Worm (Caenorhabditis elegans) whole organism, mixed stage, embryonic: ENCODE measurements around the gene arrd-8.

Source experiments
- M03D4.4 ChIP-seq: sonication (generic microtip); optimal IDR thresholded peaks from 2 replicates; lab custom pipeline; 2017; ENCODE audit warnings: mild to moderate bottlenecking, missing genetic modification characterization, missing compliant biosample characterization
- bed-3 ChIP-seq: fragments of 200-800 bp; sonication (Bioruptor generic); optimal IDR thresholded peaks from 3 replicates; lab custom pipeline; 2018; ENCODE audit warnings: mild to moderate bottlenecking, missing genetic modification characterization, moderate library complexity, missing compliant biosample characterization
- blmp-1 ChIP-seq: fragments of 150-350 bp; optimal IDR thresholded peaks from 2 replicates; lab custom pipeline; 2014; ENCODE audit warnings: missing biosample characterization, missing genetic modification characterization
- ceh-39 ChIP-seq: fragments of 150-350 bp; optimal IDR thresholded peaks from 2 replicates; lab custom pipeline; 2014; ENCODE audit warnings: missing biosample characterization, missing genetic modification characterization
- ceh-43 ChIP-seq: fragments of 200-800 bp; sonication (Bioruptor generic); optimal IDR thresholded peaks from 2 replicates; lab custom pipeline; 2018; ENCODE audit warnings: mild to moderate bottlenecking, missing genetic modification characterization, moderate library complexity, missing compliant biosample characterization
- ceh-83 ChIP-seq: fragments of 200-800 bp; sonication (Bioruptor generic); optimal IDR thresholded peaks from 2 replicates; lab custom pipeline; 2018; ENCODE audit warnings: mild to moderate bottlenecking, missing genetic modification characterization, missing compliant biosample characterization
- ces-1 ChIP-seq: fragments of 150-350 bp; optimal IDR thresholded peaks from 2 replicates; lab custom pipeline; 2014; ENCODE audit warnings: missing biosample characterization, missing genetic modification reagents, missing genetic modification characterization
- cnd-1 ChIP-seq: fragments of 200-800 bp; sonication (Bioruptor generic); optimal IDR thresholded peaks from 2 replicates; lab custom pipeline; 2018; ENCODE audit warnings: mild to moderate bottlenecking, missing genetic modification characterization, missing compliant biosample characterization
- drap-1 ChIP-seq: fragments of 200-800 bp; sonication (Bioruptor generic); optimal IDR thresholded peaks from 3 replicates; lab custom pipeline; 2018; ENCODE audit warnings: mild to moderate bottlenecking, missing genetic modification characterization, missing compliant biosample characterization
- elt-1 ChIP-seq: sonication (generic microtip); optimal IDR thresholded peaks from 2 replicates; lab custom pipeline; 2017; ENCODE audit warnings: missing genetic modification characterization, mild to moderate bottlenecking, missing compliant biosample characterization, antibody characterized with exemption, moderate library complexity, borderline replicate concordance; ENCODE audit not compliant: insufficient read depth
- elt-3 ChIP-seq: fragments of 150-350 bp; optimal IDR thresholded peaks from 2 replicates; lab custom pipeline; 2014; ENCODE audit warnings: missing biosample characterization, missing genetic modification characterization
- flh-1 ChIP-seq: fragments of 200-800 bp; sonication (Bioruptor generic); optimal IDR thresholded peaks from 2 replicates; lab custom pipeline; 2018; ENCODE audit warnings: mild to moderate bottlenecking, missing genetic modification characterization, moderate library complexity, missing compliant biosample characterization
- ham-2 ChIP-seq: fragments of 200-800 bp; sonication (Bioruptor generic); optimal IDR thresholded peaks from 2 replicates; lab custom pipeline; 2018; ENCODE audit warnings: mild to moderate bottlenecking, missing genetic modification characterization, missing compliant biosample characterization
- hlh-1 ChIP-seq: fragments of 150-350 bp; optimal IDR thresholded peaks from 2 replicates; lab custom pipeline; 2014; ENCODE audit warnings: missing biosample characterization, missing genetic modification reagents, missing genetic modification characterization
- lin-13 ChIP-seq: fragments of 150-350 bp; optimal IDR thresholded peaks from 2 replicates; lab custom pipeline; 2014; ENCODE audit warnings: missing biosample characterization, missing genetic modification characterization
- lin-32 ChIP-seq: fragments of 200-800 bp; sonication (Bioruptor generic); optimal IDR thresholded peaks from 2 replicates; lab custom pipeline; 2018; ENCODE audit warnings: mild to moderate bottlenecking, missing genetic modification characterization, missing compliant biosample characterization
- lsy-2 ChIP-seq: fragments of 150-350 bp; optimal IDR thresholded peaks from 2 replicates; lab custom pipeline; 2014; ENCODE audit warnings: missing biosample characterization, missing genetic modification characterization
- mab-5 ChIP-seq: fragments of 150-350 bp; optimal IDR thresholded peaks from 2 replicates; lab custom pipeline; 2014; ENCODE audit warnings: missing biosample characterization, missing genetic modification characterization
- mep-1 ChIP-seq: fragments of 150-350 bp; optimal IDR thresholded peaks from 2 replicates; lab custom pipeline; 2017; ENCODE audit warnings: missing biosample characterization, missing genetic modification reagents, missing genetic modification characterization, inconsistent platforms
- mls-2 ChIP-seq: sonication (generic microtip); optimal IDR thresholded peaks from 2 replicates; lab custom pipeline; 2016; ENCODE audit warnings: mild to moderate bottlenecking, missing genetic modification characterization, moderate library complexity, missing compliant biosample characterization
- nhr-12 ChIP-seq: fragments of 150-350 bp; optimal IDR thresholded peaks from 2 replicates; lab custom pipeline; 2014; ENCODE audit warnings: missing biosample characterization, missing genetic modification characterization
- nhr-2 ChIP-seq: fragments of 150-350 bp; optimal IDR thresholded peaks from 2 replicates; lab custom pipeline; 2014; ENCODE audit warnings: missing biosample characterization, missing genetic modification characterization
- nhr-237 ChIP-seq: fragments of 150-350 bp; optimal IDR thresholded peaks from 2 replicates; lab custom pipeline; 2014; ENCODE audit warnings: missing biosample characterization, missing genetic modification characterization
- nhr-76 ChIP-seq: sonication (generic microtip); optimal IDR thresholded peaks from 2 replicates; lab custom pipeline; 2017; ENCODE audit warnings: missing biosample characterization, missing genetic modification characterization
- pha-4 ChIP-seq: fragments of 150-350 bp; optimal IDR thresholded peaks from 2 replicates; lab custom pipeline; 2018; ENCODE audit warnings: missing biosample characterization, missing genetic modification reagents, missing genetic modification characterization
- sem-2 ChIP-seq: fragments of 200-800 bp; sonication (Bioruptor generic); optimal IDR thresholded peaks from 2 replicates; lab custom pipeline; 2018; ENCODE audit warnings: mild to moderate bottlenecking, missing genetic modification characterization, missing compliant biosample characterization
- snpc-4 ChIP-seq: fragments of 150-350 bp; optimal IDR thresholded peaks from 2 replicates; lab custom pipeline; 2014; ENCODE audit warnings: missing biosample characterization, missing genetic modification characterization
- sptf-1 ChIP-seq: sonication (generic microtip); optimal IDR thresholded peaks from 2 replicates; lab custom pipeline; 2017; ENCODE audit warnings: mild to moderate bottlenecking, missing genetic modification characterization, moderate library complexity, missing compliant biosample characterization
- tbx-8 ChIP-seq: fragments of 200-800 bp; sonication (Bioruptor generic); optimal IDR thresholded peaks from 2 replicates; lab custom pipeline; 2018; ENCODE audit warnings: mild to moderate bottlenecking, missing genetic modification characterization, moderate library complexity, missing compliant biosample characterization
- unc-120 ChIP-seq: sonication (generic microtip); optimal IDR thresholded peaks from 2 replicates; lab custom pipeline; 2017; ENCODE audit warnings: missing genetic modification characterization, missing compliant biosample characterization; ENCODE audit not compliant: poor library complexity, severe bottlenecking
- unc-39 ChIP-seq: fragments of 150-350 bp; optimal IDR thresholded peaks from 2 replicates; lab custom pipeline; 2014; ENCODE audit warnings: missing biosample characterization, missing genetic modification characterization
- unc-62 ChIP-seq: fragments of 150-350 bp; optimal IDR thresholded peaks from 2 replicates; lab custom pipeline; 2014; ENCODE audit warnings: missing biosample characterization, missing genetic modification reagents, missing genetic modification characterization
- zip-8 ChIP-seq: fragments of 150-350 bp; optimal IDR thresholded peaks from 2 replicates; lab custom pipeline; 2014; ENCODE audit warnings: missing biosample characterization, missing genetic modification characterization
- ztf-11 ChIP-seq: fragments of 150-350 bp; optimal IDR thresholded peaks from 2 replicates; lab custom pipeline; 2014; ENCODE audit warnings: missing biosample characterization, missing genetic modification characterization

arrd-8 gene

ce11 chrII:12089616-12090215 is 24.8 kb downstream of the arrd-8 start:
- TF ChIP-seq ces-1 (GFP tag; lab: Kevin White, UChicago) (peak; percentile 98), unc-120 (tag; lab: Kevin White, UChicago) (no peak), ceh-83 (GFP tag; lab: Kevin White, UChicago) (no peak), blmp-1 (tag; lab: Kevin White, UChicago) (no peak), hlh-1 (tag; lab: Kevin White, UChicago) (peak; percentile 55), lin-13 (tag; lab: Kevin White, UChicago) (no peak), sem-2 (GFP tag; lab: Kevin White, UChicago) (no peak), ham-2 (GFP tag; lab: Kevin White, UChicago) (no peak), bed-3 (no peak), sptf-1 (tag; lab: Kevin White, UChicago) (no peak), cnd-1 (tag; lab: Kevin White, UChicago) (no peak), lsy-2 (no peak), M03D4.4 (tag; lab: Kevin White, UChicago) (no peak), nhr-12 (tag; lab: Kevin White, UChicago) (no peak), unc-39 (tag; lab: Kevin White, UChicago) (no peak), nhr-76 (no peak), ceh-43 (no peak), pha-4 (peak; percentile 37), ztf-11 (no peak), ceh-39 (tag; lab: Kevin White, UChicago) (no peak), snpc-4 (tag; lab: Kevin White, UChicago) (no peak), unc-62 (GFP tag; lab: Kevin White, UChicago) (peak; percentile 2), zip-8 (tag; lab: Kevin White, UChicago) (no peak), drap-1 (no peak), flh-1 (GFP tag; lab: Kevin White, UChicago) (no peak), mls-2 (tag; lab: Kevin White, UChicago) (no peak), nhr-237 (tag; lab: Kevin White, UChicago) (no peak), mab-5 (tag; lab: Kevin White, UChicago) (no peak), mep-1 (tag; lab: Kevin White, UChicago) (no peak), nhr-2 (no peak)

DNA sequence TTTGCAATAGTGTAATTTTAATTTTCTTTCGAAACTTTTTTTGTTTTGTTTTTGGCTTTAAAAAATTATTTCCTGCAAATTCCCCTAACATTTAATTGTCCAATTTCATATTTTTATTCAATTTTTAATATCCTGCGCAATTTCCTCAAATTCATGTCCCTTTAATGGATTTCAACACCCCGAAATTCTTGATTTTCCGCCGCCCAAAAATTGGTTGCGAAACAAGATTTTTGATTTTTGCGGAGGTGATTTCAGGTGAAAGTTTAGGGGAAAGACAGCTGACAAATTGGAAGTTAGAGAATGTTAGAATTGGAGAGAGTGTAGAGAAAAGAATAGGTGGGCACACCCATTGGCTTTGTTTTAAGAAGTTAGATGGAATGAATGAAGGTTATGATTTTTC is 30.1 kb downstream of the arrd-8 start:
- TF ChIP-seq ces-1 (GFP tag; lab: Kevin White, UChicago) (peak; percentile 9), nhr-12 (tag; lab: Kevin White, UChicago) (no peak), sem-2 (GFP tag; lab: Kevin White, UChicago) (no peak), hlh-1 (tag; lab: Kevin White, UChicago) (peak; percentile 23), cnd-1 (tag; lab: Kevin White, UChicago) (no peak), nhr-2 (no peak), elt-3 (tag; lab: Kevin White, UChicago) (no peak), M03D4.4 (tag; lab: Kevin White, UChicago) (no peak), ceh-43 (no peak)

DNA sequence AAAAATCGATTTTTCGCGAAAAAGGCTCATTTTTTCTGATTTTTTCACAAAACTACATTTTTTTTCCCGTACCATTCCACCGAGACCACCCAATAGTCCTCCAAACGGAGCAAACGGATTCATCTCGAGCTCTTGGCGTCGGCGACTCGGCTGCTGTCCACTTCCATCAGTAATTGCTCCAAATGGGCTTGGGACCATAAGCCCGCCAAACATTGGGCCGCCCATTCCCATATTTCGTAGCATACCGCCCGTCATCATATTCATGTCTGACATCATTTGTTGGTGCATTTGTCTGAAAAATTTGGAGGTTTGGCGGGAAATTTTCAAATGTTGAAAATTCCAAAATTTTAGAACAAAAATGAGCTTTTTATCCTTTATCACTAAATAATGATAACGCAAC is 33.8 kb downstream of the arrd-8 start:
- TF ChIP-seq elt-3 (tag; lab: Kevin White, UChicago) (no peak), elt-1 (tag; lab: Kevin White, UChicago) (no peak), lin-13 (tag; lab: Kevin White, UChicago) (no peak), ces-1 (GFP tag; lab: Kevin White, UChicago) (no peak), snpc-4 (tag; lab: Kevin White, UChicago) (no peak), nhr-2 (no peak), unc-120 (tag; lab: Kevin White, UChicago) (no peak), nhr-76 (no peak), flh-1 (GFP tag; lab: Kevin White, UChicago) (no peak), unc-62 (GFP tag; lab: Kevin White, UChicago) (no peak), lin-32 (GFP tag; lab: Kevin White, UChicago) (no peak), mls-2 (tag; lab: Kevin White, UChicago) (no peak), mab-5 (tag; lab: Kevin White, UChicago) (no peak), blmp-1 (tag; lab: Kevin White, UChicago) (no peak), ceh-43 (no peak), tbx-8 (no peak), drap-1 (no peak), mep-1 (tag; lab: Kevin White, UChicago) (no peak)
